Fruit fly (Drosophila melanogaster) Kc167 (cell line): ENCODE data around the gene CG6726.

Source experiments
- h ChIP-seq: fragments of >200 bp; optimal IDR thresholded peaks from 3 replicates; lab custom pipeline; 2018; ENCODE audit warnings: missing external identifiers
- psq ChIP-seq: fragments of >200 bp; optimal IDR thresholded peaks from 2 replicates; lab custom pipeline; 2017; ENCODE audit warnings: missing external identifiers
- ttk ChIP-seq: sonication (Bioruptor generic); optimal IDR thresholded peaks from 2 replicates; lab custom pipeline; 2017; ENCODE audit warnings: missing external identifiers

dm6 chr3R:23048089-23048689 lies 43.3 kb upstream of the CG6726 start, which contains the start of gene CG17121:
- no peak for TF ChIP-seq h
- no peak for TF ChIP-seq psq (lab: Kevin White, UChicago)
- TF ChIP-seq ttk (lab: Kevin White, UChicago), result no peak
